Worm (Caenorhabditis elegans) whole organism, L4 larva: ENCODE data around the gene Y43F8C.23.

ENCODE experiments used
- F10B5.3 ChIP-seq: sonication (generic microtip); optimal IDR thresholded peaks from 2 replicates; lab custom pipeline; 2016; ENCODE audit warnings: mild to moderate bottlenecking, missing genetic modification characterization, missing compliant biosample characterization
- Y5F2A.4 ChIP-seq: fragments of 200-800 bp; sonication (Bioruptor generic); optimal IDR thresholded peaks from 2 replicates; lab custom pipeline; 2018; ENCODE audit warnings: mild to moderate bottlenecking, missing genetic modification characterization, missing compliant biosample characterization
- Y75B8A.6 ChIP-seq: fragments of 200-800 bp; sonication (Bioruptor generic); IDR thresholded peaks from 2 replicates; pipeline ENCODE4 v1.3.6; 2022; ENCODE audit warnings: missing genetic modification reagents, missing genetic modification characterization, missing compliant biosample characterization
- aha-1 ChIP-seq: fragments of 150-350 bp; peaks from one replicate; lab custom pipeline; 2014; ENCODE audit warnings: missing biosample characterization, missing genetic modification characterization
- attf-4 ChIP-seq: sonication (generic microtip); optimal IDR thresholded peaks from 3 replicates; lab custom pipeline; 2017; ENCODE audit warnings: missing biosample characterization, missing genetic modification characterization
- ceh-44 ChIP-seq: fragments of 200-800 bp; sonication (Bioruptor generic); IDR thresholded peaks from 2 replicates; pipeline ENCODE4 v1.3.6; 2022; ENCODE audit warnings: missing genetic modification reagents, missing genetic modification characterization, missing compliant biosample characterization
- ces-1 ChIP-seq: fragments of 150-350 bp; sonication (generic microtip); optimal IDR thresholded peaks from 4 replicates; lab custom pipeline; 2014; ENCODE audit warnings: missing biosample characterization, missing genetic modification reagents, missing genetic modification characterization
- cey-2 ChIP-seq: sonication (generic microtip); optimal IDR thresholded peaks from 3 replicates; lab custom pipeline; 2017; ENCODE audit warnings: missing genetic modification characterization, mild to moderate bottlenecking, missing compliant biosample characterization, antibody characterized with exemption, borderline replicate concordance; ENCODE audit not compliant: insufficient read depth
- ctbp-1 ChIP-seq: fragments of 200-800 bp; sonication (Bioruptor generic); IDR thresholded peaks from 2 replicates; pipeline ENCODE4 v1.3.6; 2022; ENCODE audit warnings: missing genetic modification reagents, missing genetic modification characterization, missing compliant biosample characterization
- daf-12 ChIP-seq: fragments of 150-350 bp; optimal IDR thresholded peaks from 2 replicates; lab custom pipeline; 2014; ENCODE audit warnings: missing biosample characterization, missing genetic modification reagents, missing genetic modification characterization
- daf-8 ChIP-seq: fragments of 200-800 bp; sonication (Bioruptor generic); IDR thresholded peaks from 2 replicates; pipeline ENCODE4 v1.3.6; 2022; ENCODE audit warnings: missing genetic modification characterization, missing compliant biosample characterization
- dmd-6 ChIP-seq: fragments of 200-800 bp; sonication (Bioruptor generic); IDR thresholded peaks from 2 replicates; pipeline ENCODE4 v1.3.6; 2022; ENCODE audit warnings: missing genetic modification reagents, missing genetic modification characterization, missing compliant biosample characterization
- dmd-8 ChIP-seq: fragments of 200-800 bp; sonication (Bioruptor generic); IDR thresholded peaks from 2 replicates; pipeline ENCODE4 v1.3.6; 2022; ENCODE audit warnings: missing genetic modification characterization, missing compliant biosample characterization
- egl-43 ChIP-seq: fragments of 200-800 bp; sonication (Bioruptor generic); IDR thresholded peaks from 2 replicates; pipeline ENCODE4 v1.3.6; 2022; ENCODE audit warnings: missing genetic modification reagents, missing genetic modification characterization, missing compliant biosample characterization
- gei-8 ChIP-seq: fragments of 200-800 bp; sonication (Bioruptor generic); optimal IDR thresholded peaks from 2 replicates; lab custom pipeline; 2018; ENCODE audit warnings: mild to moderate bottlenecking, missing genetic modification characterization, missing compliant biosample characterization
- lin-29 ChIP-seq: fragments of 200-800 bp; sonication (Bioruptor generic); IDR thresholded peaks from 2 replicates; pipeline ENCODE4 v1.3.6; 2022; ENCODE audit warnings: missing genetic modification reagents, missing genetic modification characterization, missing compliant biosample characterization
- lin-38 ChIP-seq: fragments of 200-800 bp; sonication (Bioruptor generic); IDR thresholded peaks from 2 replicates; pipeline ENCODE4 v1.3.6; 2022; ENCODE audit warnings: missing genetic modification reagents, missing genetic modification characterization, missing compliant biosample characterization
- lir-3 ChIP-seq: sonication (generic microtip); optimal IDR thresholded peaks from 2 replicates; lab custom pipeline; 2016; ENCODE audit warnings: mild to moderate bottlenecking, missing genetic modification characterization, missing compliant biosample characterization
- mdl-1 ChIP-seq, 2 experiments: fragments of 150-350 bp in 1 of 2; sonication (generic microtip) in 1 of 2; optimal IDR thresholded peaks; 2 replicates each; lab custom pipeline; 2014 to 2017; ENCODE audit warnings: missing biosample characterization in 2 of 2, missing genetic modification characterization in 2 of 2
- nhr-102 ChIP-seq: sonication (generic microtip); optimal IDR thresholded peaks from 2 replicates; lab custom pipeline; 2016; ENCODE audit warnings: mild to moderate bottlenecking, missing genetic modification characterization, moderate library complexity, missing compliant biosample characterization
- nhr-48 ChIP-seq: sonication (generic microtip); optimal IDR thresholded peaks from 2 replicates; lab custom pipeline; 2016; ENCODE audit warnings: mild to moderate bottlenecking, missing genetic modification characterization, missing compliant biosample characterization
- php-3 ChIP-seq: fragments of 200-800 bp; sonication (Bioruptor generic); IDR thresholded peaks from 2 replicates; pipeline ENCODE4 v1.3.6; 2022; ENCODE audit warnings: missing genetic modification reagents, missing genetic modification characterization, missing compliant biosample characterization
- sdz-12 ChIP-seq: fragments of 200-800 bp; sonication (Bioruptor generic); optimal IDR thresholded peaks from 2 replicates; lab custom pipeline; 2018; ENCODE audit warnings: mild to moderate bottlenecking, missing genetic modification characterization, missing compliant biosample characterization
- snpc-1.2 ChIP-seq: fragments of 200-800 bp; sonication (Bioruptor generic); IDR thresholded peaks from 2 replicates; pipeline ENCODE4 v1.3.6; 2022; ENCODE audit warnings: missing genetic modification reagents, missing genetic modification characterization, missing compliant biosample characterization
- snpc-4 ChIP-seq: fragments of 150-350 bp; optimal IDR thresholded peaks from 2 replicates; lab custom pipeline; 2014; ENCODE audit warnings: missing biosample characterization, missing genetic modification characterization
- unc-130 ChIP-seq: sonication (generic microtip); optimal IDR thresholded peaks from 2 replicates; lab custom pipeline; 2016; ENCODE audit warnings: missing genetic modification reagents, missing genetic modification characterization, missing compliant biosample characterization
- unc-39 ChIP-seq: sonication (generic microtip); optimal IDR thresholded peaks from 2 replicates; lab custom pipeline; 2017; ENCODE audit warnings: missing biosample characterization, missing genetic modification characterization
- unc-62 ChIP-seq, 3 experiments: fragments of 150-350 bp in 1 of 3; sonication (generic microtip); optimal IDR thresholded peaks in 2 of 3; peaks in 1 of 3; 1 replicate in 1 of 3; 2 replicates in 2 of 3; lab custom pipeline; 2014 to 2017; ENCODE audit warnings: missing biosample characterization in 3 of 3, missing genetic modification characterization in 3 of 3, missing genetic modification reagents in 3 of 3, missing genotype in 1 of 3
- zfp-3 ChIP-seq: fragments of 200-800 bp; sonication (Bioruptor generic); conservative IDR thresholded peaks from 2 replicates; pipeline ENCODE4 v1.3.6; 2022; ENCODE audit warnings: missing genetic modification reagents, missing genetic modification characterization, missing compliant biosample characterization
- zip-11 ChIP-seq: fragments of 200-800 bp; sonication (Bioruptor generic); IDR thresholded peaks from 2 replicates; pipeline ENCODE4 v1.3.6; 2022; ENCODE audit warnings: missing genetic modification characterization, missing compliant biosample characterization
- ztf-7 ChIP-seq: fragments of 150-350 bp; optimal IDR thresholded peaks from 2 replicates; lab custom pipeline; 2014; ENCODE audit warnings: missing biosample characterization, missing genetic modification characterization

Y43F8C.23 gene

ce11 chrV:19722881-19723280 lies 11.3 kb upstream of the Y43F8C.23 start (continued):
- TF ChIP-seq zfp-3 (GFP tag; lab: Robert Waterston, UW) (no peak), mdl-1 (tag; optimal IDR thresholded peaks at IDR 0.05; lab: Kevin White, UChicago) (no peak), nhr-102 (tag; lab: Kevin White, UChicago) (no peak), F10B5.3 (no peak), unc-62 (GFP tag; optimal IDR thresholded peaks at IDR 0.05 in 1 of 2; lab: Kevin White, UChicago) (peak in 1 of 2 experiments; percentile 83), unc-62 (tag; optimal IDR thresholded peaks at IDR 0.05; lab: Kevin White, UChicago) (no peak), ces-1 (GFP tag; lab: Kevin White, UChicago) (no peak), zip-11 (GFP tag; lab: Robert Waterston, UW) (no peak), dmd-6 (GFP tag; lab: Robert Waterston, UW) (peak; percentile 52), dmd-8 (GFP tag; lab: Robert Waterston, UW) (no peak), attf-4 (tag; lab: Kevin White, UChicago) (no peak), unc-39 (tag; lab: Kevin White, UChicago) (no peak), Y5F2A.4 (GFP tag; lab: Kevin White, UChicago) (peak; percentile 35), aha-1 (tag; lab: Kevin White, UChicago) (peak; percentile 43), sdz-12 (GFP tag; lab: Kevin White, UChicago) (no peak), snpc-4 (no peak), Y75B8A.6 (no peak)
- TF ChIP-seq, all 104 proteins: peak for 25

ce11 chrV:19719253-19719652 lies 7.7 kb upstream of the Y43F8C.23 start, which contains the start of gene Y116F11A.6:
Gene Y116F11A.6 (plus strand): TSS chrV:19719553.
- no peak for TF ChIP-seq cey-2 (tag; lab: Kevin White, UChicago)
- no peak for TF ChIP-seq php-3 (GFP tag; lab: Robert Waterston, UW)
- TF ChIP-seq, all 104 proteins: peak for 0

DNA sequence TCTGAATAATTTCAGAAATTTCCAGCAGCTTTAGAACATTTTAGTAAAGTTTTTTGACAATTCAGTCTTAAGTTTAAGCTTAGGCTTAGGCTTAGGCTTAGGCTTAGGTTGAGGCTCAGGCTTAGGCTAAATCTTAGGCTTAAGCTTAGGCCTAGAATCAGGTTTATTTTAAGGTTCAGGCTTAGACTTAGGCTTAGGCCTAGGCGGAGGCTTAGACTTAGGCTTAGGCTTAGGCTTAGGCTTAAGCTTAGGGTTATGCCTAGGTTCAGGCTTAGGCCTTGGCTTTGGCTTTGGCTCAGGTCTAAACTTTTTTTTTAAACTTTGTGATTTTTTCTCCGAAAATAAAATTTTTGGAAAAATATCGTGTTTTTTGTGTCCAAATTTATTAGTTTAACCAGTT lies 7.1 kb upstream of the Y43F8C.23 start:
- TF ChIP-seq dmd-6 (GFP tag; lab: Robert Waterston, UW) (no peak), cey-2 (tag; lab: Kevin White, UChicago) (no peak), snpc-1.2 (GFP tag; lab: Robert Waterston, UW) (no peak), unc-39 (tag; lab: Kevin White, UChicago) (no peak), ztf-7 (no peak), aha-1 (tag; lab: Kevin White, UChicago) (no peak), unc-130 (GFP tag; lab: Kevin White, UChicago) (no peak), Y75B8A.6 (no peak), lin-38 (GFP tag; lab: Robert Waterston, UW) (no peak), ceh-44 (GFP tag; lab: Robert Waterston, UW) (no peak), ctbp-1 (GFP tag; lab: Robert Waterston, UW) (no peak), daf-8 (GFP tag; lab: Robert Waterston, UW) (no peak), egl-43 (no peak), gei-8 (GFP tag; lab: Kevin White, UChicago) (no peak), daf-12 (tag; lab: Kevin White, UChicago) (no peak)

ce11 chrV:19717933-19718332 lies 6.4 kb upstream of the Y43F8C.23 start:
- TF ChIP-seq Y75B8A.6 = no peak
- peak; percentile 18; the same call in 1 of the 2 replicates for TF ChIP-seq dmd-6 (GFP tag; lab: Robert Waterston, UW)
- TF ChIP-seq lir-3 (tag; lab: Kevin White, UChicago) = no peak
- TF ChIP-seq unc-130 (GFP tag; lab: Kevin White, UChicago) = no peak
- no peak for TF ChIP-seq lin-29 (GFP tag; lab: Robert Waterston, UW)

ce11 chrV:19715847-19716246 lies 4.3 kb upstream of the Y43F8C.23 start, which contains the start of gene Y43F8C.17:
Gene Y43F8C.17 (plus strand): TSS chrV:19716147.
- peak in 1 of 2 experiments; percentile 12 for TF ChIP-seq unc-62 (GFP tag; optimal IDR thresholded peaks at IDR 0.05 in 1 of 2; lab: Kevin White, UChicago)
- TF ChIP-seq unc-62 (tag; optimal IDR thresholded peaks at IDR 0.05; lab: Kevin White, UChicago) = no peak
- no peak for TF ChIP-seq nhr-48 (tag; lab: Kevin White, UChicago)
- TF ChIP-seq, all 104 proteins: peak for 1
